Worm (Caenorhabditis elegans): ENCODE data around the gene str-168.
A peak's percentile ranks its signal among the peaks of the same experiment; 100 is the strongest.

str-168 gene

ce11 chrIV:4913090-4913489 is 25.7 kb upstream of the str-168 start, which contains the start of gene str-156:
TSS of gene str-156 (plus strand) at chrIV:4913390.
- TF ChIP-seq nhr-10 (tag; optimal IDR thresholded peaks at IDR 0.05) = no peak
- TF ChIP-seq mxl-2 (GFP tag; conservative IDR thresholded peaks at IDR 0.05) = no peak
- no peak for TF ChIP-seq nhr-28 (tag; optimal IDR thresholded peaks at IDR 0.05)

- TF ChIP-seq madf-9 (GFP tag; conservative IDR thresholded peaks at IDR 0.05) (no peak), ceh-28 (tag; optimal IDR thresholded peaks at IDR 0.05) (no peak), lir-3 (tag; optimal IDR thresholded peaks at IDR 0.05) (no peak), ces-1 (GFP tag; optimal IDR thresholded peaks at IDR 0.05) (no peak), dmd-6 (GFP tag; IDR thresholded peaks at IDR 0.05) (no peak), vab-7 (GFP tag; IDR thresholded peaks at IDR 0.05) (no peak), unc-62 (GFP tag; optimal IDR thresholded peaks at IDR 0.05 in 1 of 2) (peak in 1 of 2 experiments; percentile 65), unc-62 (tag; optimal IDR thresholded peaks at IDR 0.05) (no peak), aha-1 (tag) (no peak)
Measured at ce11 chrIV:4915689-4916088, 23.1 kb upstream of the str-168 start, which contains the start of gene str-155. TSS of gene str-155 (plus strand) at chrIV:4915989.

- TF ChIP-seq zip-11 (GFP tag; IDR thresholded peaks at IDR 0.05) (no peak), madf-9 (GFP tag; conservative IDR thresholded peaks at IDR 0.05) (no peak), snpc-4 (tag; optimal IDR thresholded peaks at IDR 0.05) (no peak), lin-39 (tag; optimal IDR thresholded peaks at IDR 0.05) (no peak)
Measured at ce11 chrIV:4917774-4918173, 21.0 kb upstream of the str-168 start, which contains the start of gene str-158. TSS of gene str-158 (plus strand) at chrIV:4918074.

ce11 chrIV:4930045-4930444 is 8.7 kb upstream of the str-168 start, which contains the start of gene Y9C9A.8:
TSS of gene Y9C9A.8 (plus strand) at chrIV:4930345.
- TF ChIP-seq lin-1 (GFP tag; IDR thresholded peaks at IDR 0.05) (no peak), daf-16 (GFP tag; optimal IDR thresholded peaks at IDR 0.05) (no peak), daf-16 (tag; optimal IDR thresholded peaks at IDR 0.05) (peak; percentile 30)

ce11 chrIV:4930754-4931322 is 7.9 kb upstream of the str-168 start:
- no peak for TF ChIP-seq set-16 (GFP tag; IDR thresholded peaks at IDR 0.05)
- no peak for TF ChIP-seq jun-1 (tag; optimal IDR thresholded peaks at IDR 0.05)
- TF ChIP-seq daf-16 (GFP tag; optimal IDR thresholded peaks at IDR 0.05) = peak in 1 of 2 experiments; percentile 56
- peak; percentile 48 for TF ChIP-seq daf-16 (tag; optimal IDR thresholded peaks at IDR 0.05)
- 0 out of 2 replicates have a peak, but pooled peaks have one; percentile 29 for TF ChIP-seq daf-19 (GFP tag; conservative IDR thresholded peaks at IDR 0.05)
- TF ChIP-seq nhr-77 (tag; optimal IDR thresholded peaks at IDR 0.05) = no peak
- no peak for TF ChIP-seq zag-1 (tag; optimal IDR thresholded peaks at IDR 0.05)
- TF ChIP-seq snpc-4 (tag; optimal IDR thresholded peaks at IDR 0.05) = peak; percentile 82
- no peak for TF ChIP-seq unc-62 (GFP tag; optimal IDR thresholded peaks at IDR 0.05 in 1 of 2)
- TF ChIP-seq unc-62 (tag; optimal IDR thresholded peaks at IDR 0.05) = no peak
- TF ChIP-seq nhr-111 (GFP tag; optimal IDR thresholded peaks at IDR 0.05) = no peak
- no peak for TF ChIP-seq F37D6.2 (tag; optimal IDR thresholded peaks at IDR 0.05)
- no peak for TF ChIP-seq dpl-1 (GFP tag; optimal IDR thresholded peaks at IDR 0.05)
- peak; percentile 77 for TF ChIP-seq mdt-29 (GFP tag; IDR thresholded peaks at IDR 0.05)
- no peak for TF ChIP-seq zip-2 (tag; optimal IDR thresholded peaks at IDR 0.05)
- TF ChIP-seq dmd-9 (GFP tag; IDR thresholded peaks at IDR 0.05) = no peak
- no peak for TF ChIP-seq gei-8 (GFP tag; optimal IDR thresholded peaks at IDR 0.05)
- no peak for TF ChIP-seq egl-27 (tag; optimal IDR thresholded peaks at IDR 0.05)
- no peak for TF ChIP-seq ceh-20 (GFP tag; IDR thresholded peaks at IDR 0.05)
- TF ChIP-seq F49E8.2 (tag; optimal IDR thresholded peaks at IDR 0.05; ENCODE audit: borderline replicate concordance) = peak; percentile 79
- TF ChIP-seq spr-3 (GFP tag; optimal IDR thresholded peaks at IDR 0.05) = no peak
- no peak for TF ChIP-seq nhr-10 (tag; optimal IDR thresholded peaks at IDR 0.05)
- peak; percentile 25 for TF ChIP-seq hlh-30 (tag; optimal IDR thresholded peaks at IDR 0.05; ENCODE audit: insufficient read depth)
- no peak for TF ChIP-seq F44E2.7 (GFP tag; IDR thresholded peaks at IDR 0.05)
- no peak for TF ChIP-seq lin-15B (tag; optimal IDR thresholded peaks at IDR 0.05)
- no peak for TF ChIP-seq ceh-28 (tag; optimal IDR thresholded peaks at IDR 0.05)
- TF ChIP-seq nhr-28 (tag; optimal IDR thresholded peaks at IDR 0.05) = no peak
- peak; percentile 9; the same call in 1 of the 2 replicates for TF ChIP-seq ceh-44 (GFP tag; IDR thresholded peaks at IDR 0.05)
- TF ChIP-seq pha-4 (GFP tag; IDR thresholded peaks at IDR 0.05) = peak; percentile 51; the same call in 1 of the 2 replicates
- no peak for TF ChIP-seq pha-4 (tag; optimal IDR thresholded peaks at IDR 0.05)
- TF ChIP-seq pqm-1 (tag; optimal IDR thresholded peaks at IDR 0.05) = no peak
- no peak; the same call in 1 of the 2 replicates for TF ChIP-seq tra-1 (GFP tag; IDR thresholded peaks at IDR 0.05)
- TF ChIP-seq ztf-11 (tag; optimal IDR thresholded peaks at IDR 0.05) = no peak
- no peak; the same call in 1 of the 2 replicates for TF ChIP-seq mxl-2 (GFP tag; conservative IDR thresholded peaks at IDR 0.05)
